Fruit fly (Drosophila melanogaster): ENCODE measurements around the gene Oga.
A peak's percentile ranks its signal among the peaks of the same experiment; 100 is the strongest.

Gene Oga

DNA sequence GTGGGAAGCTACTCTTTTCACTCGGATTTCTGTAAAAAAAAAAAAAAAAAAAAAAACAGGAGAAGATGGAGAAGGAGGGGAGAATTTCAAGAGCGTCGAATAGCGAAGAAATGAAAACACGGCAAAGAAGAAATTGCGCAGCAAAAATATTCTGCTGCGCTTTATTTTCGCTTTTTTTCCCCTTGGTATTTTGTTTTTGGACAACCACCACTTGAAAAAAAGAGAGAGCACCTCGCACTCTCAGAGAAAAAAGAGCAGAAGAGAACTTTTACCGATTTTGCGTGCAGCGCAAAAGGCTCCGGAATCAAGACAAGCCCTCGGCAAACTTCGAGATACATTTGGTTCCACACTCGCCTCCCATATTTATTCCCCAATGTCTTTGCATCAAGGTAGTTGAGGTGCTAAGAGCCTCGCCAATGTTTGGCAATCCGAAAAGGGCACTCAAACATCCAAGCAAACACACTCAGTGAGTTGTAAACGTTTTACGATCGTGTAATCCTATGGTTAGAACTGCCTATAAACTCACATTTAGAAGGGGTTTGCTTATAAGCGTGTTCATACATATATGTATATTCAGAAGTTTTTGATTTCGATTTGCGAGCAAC, 28.0 kb upstream of the Oga start (continued):
- TF ChIP-seq CG14860 (GFP tag; IDR thresholded peaks at IDR 0.05; ENCODE audit: partially characterized antibody) (no peak), HHEX (GFP tag; optimal IDR thresholded peaks at IDR 0.05) (no peak), ATbp (GFP tag; optimal IDR thresholded peaks at IDR 0.05) (no peak), CG9797 (GFP tag; optimal IDR thresholded peaks at IDR 0.05) (no peak), CG17359 (tag; optimal IDR thresholded peaks at IDR 0.05) (no peak), pros (GFP tag; optimal IDR thresholded peaks at IDR 0.05) (no peak), mam (GFP tag; optimal IDR thresholded peaks at IDR 0.05) (no peak), gce (GFP tag; IDR thresholded peaks at IDR 0.05) (no peak), CG3281 (GFP tag; optimal IDR thresholded peaks at IDR 0.05) (no peak), peb (GFP tag; IDR thresholded peaks at IDR 0.05) (no peak), repo (GFP tag; optimal IDR thresholded peaks at IDR 0.05) (no peak), CG32767 (GFP tag; IDR thresholded peaks at IDR 0.05) (no peak), CG3995 (GFP tag; optimal IDR thresholded peaks at IDR 0.05) (no peak), stc (GFP tag; IDR thresholded peaks at IDR 0.05) (no peak), Atf6 (GFP tag; IDR thresholded peaks at IDR 0.05) (no peak), grau (tag; optimal IDR thresholded peaks at IDR 0.05) (no peak), CG31365 (tag; optimal IDR thresholded peaks at IDR 0.05) (no peak), Nf-YC (tag; optimal IDR thresholded peaks at IDR 0.05) (no peak), sens (GFP tag) (no peak), ash1 (GFP tag; optimal IDR thresholded peaks at IDR 0.05) (no peak), CG8944 (GFP tag; optimal IDR thresholded peaks at IDR 0.05) (no peak), Eip74EF (GFP tag; optimal IDR thresholded peaks at IDR 0.05) (no peak), BtbVII (GFP tag; optimal IDR thresholded peaks at IDR 0.05) (no peak), lola (GFP tag; optimal IDR thresholded peaks at IDR 0.05) (no peak), D19B (GFP tag; optimal IDR thresholded peaks at IDR 0.05) (no peak), Atf3 (GFP tag; optimal IDR thresholded peaks at IDR 0.05) (no peak), Med (GFP tag) (peak; percentile 65), sqz (GFP tag; optimal IDR thresholded peaks at IDR 0.05) (no peak), CG31441 (GFP tag; IDR thresholded peaks at IDR 0.05) (no peak), Ravus (GFP tag; IDR thresholded peaks at IDR 0.05) (no peak), Meics (GFP tag; optimal IDR thresholded peaks at IDR 0.05) (no peak), CG2199 (GFP tag; IDR thresholded peaks at IDR 0.05) (0 out of 3 replicates have a peak, but pooled peaks have one; percentile 49), Deaf1 (tag; optimal IDR thresholded peaks at IDR 0.05) (no peak), org-1 (GFP tag; optimal IDR thresholded peaks at IDR 0.05) (no peak), ERR (GFP tag; optimal IDR thresholded peaks at IDR 0.05) (no peak), Hmr (GFP tag; optimal IDR thresholded peaks at IDR 0.05) (no peak), zen (tag; optimal IDR thresholded peaks at IDR 0.05) (no peak), seq (GFP tag; IDR thresholded peaks at IDR 0.05) (no peak), NfI (GFP tag; optimal IDR thresholded peaks at IDR 0.05) (no peak), CG12769 (tag; optimal IDR thresholded peaks at IDR 0.05) (peak; percentile 19), corto (GFP tag; optimal IDR thresholded peaks at IDR 0.05) (peak; percentile 46), Xbp1 (GFP tag; optimal IDR thresholded peaks at IDR 0.05) (no peak)
